Worm (Caenorhabditis elegans) whole organism, L4 larva: ENCODE data around the gene F26G1.9.
A peak's percentile ranks its signal among the peaks of the same experiment; 100 is the strongest.

Experiments used
- T20F7.1 ChIP-seq: fragments of 200-800 bp; sonication (Bioruptor generic); optimal IDR thresholded peaks from 2 replicates; lab custom pipeline; 2018; ENCODE audit warnings: mild to moderate bottlenecking, missing genetic modification characterization, missing compliant biosample characterization
- Y48G9A.11 ChIP-seq: fragments of 200-800 bp; sonication (Bioruptor generic); IDR thresholded peaks from 2 replicates; pipeline ENCODE4 v1.3.6; 2022; ENCODE audit warnings: missing genetic modification reagents, missing genetic modification characterization, missing compliant biosample characterization
- ZK546.5 ChIP-seq, 2 experiments: sonication (generic microtip); optimal IDR thresholded peaks; 2 replicates each; lab custom pipeline; 2017; ENCODE audit warnings: missing biosample characterization in 2 of 2, missing genetic modification characterization in 2 of 2
- aly-2 ChIP-seq: sonication (generic microtip); optimal IDR thresholded peaks from 2 replicates; lab custom pipeline; 2018; ENCODE audit warnings: missing biosample characterization, missing genetic modification characterization
- ceh-20 ChIP-seq: fragments of 200-800 bp; sonication (Bioruptor generic); IDR thresholded peaks from 2 replicates; pipeline ENCODE4 v1.3.6; 2022; ENCODE audit warnings: missing genetic modification reagents, missing genetic modification characterization, missing compliant biosample characterization
- ceh-44 ChIP-seq: fragments of 200-800 bp; sonication (Bioruptor generic); IDR thresholded peaks from 2 replicates; pipeline ENCODE4 v1.3.6; 2022; ENCODE audit warnings: missing genetic modification reagents, missing genetic modification characterization, missing compliant biosample characterization
- cey-2 ChIP-seq: sonication (generic microtip); optimal IDR thresholded peaks from 3 replicates; lab custom pipeline; 2017; ENCODE audit warnings: missing genetic modification characterization, mild to moderate bottlenecking, missing compliant biosample characterization, antibody characterized with exemption, borderline replicate concordance; ENCODE audit not compliant: insufficient read depth
- daf-16 ChIP-seq, 3 experiments: sonication (generic microtip); optimal IDR thresholded peaks; 2 replicates each; lab custom pipeline; 2016 to 2017; ENCODE audit warnings: missing genetic modification characterization in 3 of 3, missing genetic modification reagents in 3 of 3, mild to moderate bottlenecking in 2 of 3, missing compliant biosample characterization in 2 of 3, missing biosample characterization in 1 of 3, moderate library complexity in 1 of 3
- dmd-9 ChIP-seq: fragments of 200-800 bp; sonication (Bioruptor generic); IDR thresholded peaks from 2 replicates; pipeline ENCODE4 v1.3.6; 2022; ENCODE audit warnings: missing genetic modification reagents, missing genetic modification characterization, missing compliant biosample characterization
- fos-1 ChIP-seq: fragments of 150-350 bp; optimal IDR thresholded peaks from 2 replicates; lab custom pipeline; 2014; ENCODE audit warnings: missing biosample characterization, missing genetic modification characterization
- hlh-11 ChIP-seq: fragments of 200-800 bp; sonication (Bioruptor generic); optimal IDR thresholded peaks from 2 replicates; lab custom pipeline; 2018; ENCODE audit warnings: mild to moderate bottlenecking, missing genetic modification characterization, missing compliant biosample characterization
- hmg-1.1 ChIP-seq: fragments of 200-800 bp; sonication (Bioruptor generic); IDR thresholded peaks from 2 replicates; pipeline ENCODE4 v1.3.6; 2022; ENCODE audit warnings: missing genetic modification reagents, missing genetic modification characterization, missing compliant biosample characterization
- madf-9 ChIP-seq: fragments of 200-800 bp; sonication (Bioruptor generic); conservative IDR thresholded peaks from 2 replicates; pipeline ENCODE4 v1.3.6; 2022; ENCODE audit warnings: missing genetic modification reagents, missing genetic modification characterization, missing compliant biosample characterization
- mdt-29 ChIP-seq: fragments of 200-800 bp; sonication (Bioruptor generic); IDR thresholded peaks from 2 replicates; pipeline ENCODE4 v1.3.6; 2022; ENCODE audit warnings: missing genetic modification reagents, missing genetic modification characterization, missing compliant biosample characterization
- mxl-3 ChIP-seq: fragments of 200-800 bp; sonication (Bioruptor generic); optimal IDR thresholded peaks from 2 replicates; lab custom pipeline; 2018; ENCODE audit warnings: mild to moderate bottlenecking, missing genetic modification characterization, missing compliant biosample characterization
- nhr-102 ChIP-seq: sonication (generic microtip); optimal IDR thresholded peaks from 2 replicates; lab custom pipeline; 2016; ENCODE audit warnings: mild to moderate bottlenecking, missing genetic modification characterization, moderate library complexity, missing compliant biosample characterization
- nhr-237 ChIP-seq: sonication (generic microtip); optimal IDR thresholded peaks from 2 replicates; lab custom pipeline; 2017; ENCODE audit warnings: missing biosample characterization, missing genetic modification characterization
- nhr-25 ChIP-seq: sonication (generic microtip); optimal IDR thresholded peaks from 2 replicates; lab custom pipeline; 2017; ENCODE audit warnings: missing genetic modification characterization, mild to moderate bottlenecking, missing compliant biosample characterization, antibody characterized with exemption, moderate library complexity, borderline replicate concordance; ENCODE audit not compliant: insufficient read depth
- nhr-28 ChIP-seq: fragments of 150-350 bp; optimal IDR thresholded peaks from 2 replicates; lab custom pipeline; 2014; ENCODE audit warnings: missing biosample characterization, missing genetic modification characterization
- nhr-42 ChIP-seq: fragments of 200-800 bp; sonication (Bioruptor generic); IDR thresholded peaks from 2 replicates; pipeline ENCODE4 v1.3.6; 2022; ENCODE audit warnings: missing genetic modification characterization, missing compliant biosample characterization
- nhr-48 ChIP-seq: sonication (generic microtip); optimal IDR thresholded peaks from 2 replicates; lab custom pipeline; 2016; ENCODE audit warnings: mild to moderate bottlenecking, missing genetic modification characterization, missing compliant biosample characterization
- nhr-76 ChIP-seq: fragments of 150-350 bp; optimal IDR thresholded peaks from 2 replicates; lab custom pipeline; 2014; ENCODE audit warnings: missing biosample characterization, missing genetic modification characterization
- nhr-77 ChIP-seq: fragments of 150-350 bp; optimal IDR thresholded peaks from 2 replicates; lab custom pipeline; 2014; ENCODE audit warnings: missing biosample characterization, missing genetic modification characterization
- pha-4 ChIP-seq, 2 experiments: fragments of 150-350 bp in 1 of 2; fragments of 200-800 bp in 1 of 2; sonication (Bioruptor generic) in 1 of 2; IDR thresholded peaks in 1 of 2; optimal IDR thresholded peaks in 1 of 2; 2 replicates each; pipeline versions ENCODE4 v1.3.6 to Lab custom; 2014 to 2022; ENCODE audit warnings: missing genetic modification characterization in 2 of 2, missing genetic modification reagents in 2 of 2, missing biosample characterization in 1 of 2, missing compliant biosample characterization in 1 of 2
- sdz-12 ChIP-seq: fragments of 200-800 bp; sonication (Bioruptor generic); optimal IDR thresholded peaks from 2 replicates; lab custom pipeline; 2018; ENCODE audit warnings: mild to moderate bottlenecking, missing genetic modification characterization, missing compliant biosample characterization
- spr-3 ChIP-seq: fragments of 200-800 bp; sonication (Bioruptor generic); optimal IDR thresholded peaks from 2 replicates; lab custom pipeline; 2018; ENCODE audit warnings: mild to moderate bottlenecking, missing genetic modification characterization, missing compliant biosample characterization
- tra-1 ChIP-seq: fragments of 200-800 bp; sonication (Bioruptor generic); IDR thresholded peaks from 2 replicates; pipeline ENCODE4 v1.3.6; 2022; ENCODE audit warnings: missing genetic modification reagents, missing genetic modification characterization, missing compliant biosample characterization
- unc-39 ChIP-seq: sonication (generic microtip); optimal IDR thresholded peaks from 2 replicates; lab custom pipeline; 2017; ENCODE audit warnings: missing biosample characterization, missing genetic modification characterization
- unc-62 ChIP-seq, 3 experiments: fragments of 150-350 bp in 1 of 3; sonication (generic microtip); optimal IDR thresholded peaks in 2 of 3; peaks in 1 of 3; 1 replicate in 1 of 3; 2 replicates in 2 of 3; lab custom pipeline; 2014 to 2017; ENCODE audit warnings: missing biosample characterization in 3 of 3, missing genetic modification characterization in 3 of 3, missing genetic modification reagents in 3 of 3, missing genotype in 1 of 3
- vab-7 ChIP-seq: fragments of 200-800 bp; sonication (Bioruptor generic); IDR thresholded peaks from 2 replicates; pipeline ENCODE4 v1.3.6; 2022; ENCODE audit warnings: missing genetic modification reagents, missing genetic modification characterization, missing compliant biosample characterization
- zag-1 ChIP-seq: fragments of 150-350 bp; optimal IDR thresholded peaks from 2 replicates; lab custom pipeline; 2014; ENCODE audit warnings: missing biosample characterization, missing genetic modification characterization
- zfp-3 ChIP-seq: fragments of 200-800 bp; sonication (Bioruptor generic); conservative IDR thresholded peaks from 2 replicates; pipeline ENCODE4 v1.3.6; 2022; ENCODE audit warnings: missing genetic modification reagents, missing genetic modification characterization, missing compliant biosample characterization
- ztf-11 ChIP-seq: fragments of 150-350 bp; optimal IDR thresholded peaks from 2 replicates; lab custom pipeline; 2014; ENCODE audit warnings: missing biosample characterization, missing genetic modification characterization
- ztf-7 ChIP-seq: fragments of 150-350 bp; optimal IDR thresholded peaks from 2 replicates; lab custom pipeline; 2014; ENCODE audit warnings: missing biosample characterization, missing genetic modification characterization

The F26G1.9 gene

DNA sequence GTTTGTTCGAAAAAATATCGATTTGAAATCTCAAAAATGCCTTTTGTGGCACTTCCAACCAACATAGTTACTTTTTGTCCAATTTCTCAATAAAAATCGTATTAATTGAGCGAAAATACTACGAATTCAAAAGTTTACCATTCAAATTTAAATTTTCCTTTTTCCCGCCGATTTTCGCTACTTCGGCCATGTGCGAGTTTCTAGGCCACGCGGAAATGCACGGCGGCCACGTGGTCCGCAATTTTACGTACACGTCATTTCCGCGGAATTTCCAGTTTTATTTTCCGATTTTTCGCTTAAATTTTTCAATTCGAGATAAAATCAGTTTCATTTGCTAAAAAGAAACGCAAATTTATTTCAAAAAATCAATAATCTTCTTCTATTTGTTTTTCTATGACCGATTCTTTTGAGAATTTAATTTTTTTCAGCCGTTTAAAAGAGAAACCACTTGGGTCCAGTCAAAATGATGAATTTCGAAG lies 33.8 kb downstream of the F26G1.9 start, which contains the start of gene eas-1 (continued):
- TF ChIP-seq cey-2 (tag; lab: Kevin White, UChicago) (no peak), nhr-77 (tag; lab: Kevin White, UChicago) (no peak)

DNA sequence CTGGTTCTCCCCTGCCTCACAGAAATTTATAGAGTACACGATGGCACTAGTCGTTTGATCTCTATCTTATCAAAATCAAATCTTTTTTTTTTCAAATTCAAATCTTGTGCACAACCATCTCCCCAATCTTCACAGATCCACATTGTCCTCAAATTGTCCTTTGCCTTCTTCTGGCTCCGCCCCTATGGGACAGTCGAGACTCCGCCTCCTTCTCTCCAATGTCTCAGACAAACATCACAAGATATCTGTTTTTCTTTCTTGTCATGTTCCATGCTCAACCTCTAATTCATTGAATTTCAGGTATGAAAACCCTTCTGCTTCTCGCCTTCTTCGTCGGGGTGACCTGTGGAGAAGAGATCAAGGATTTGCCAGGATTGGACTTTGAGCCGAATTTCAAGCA lies 36.4 kb downstream of the F26G1.9 start, which contains the start of gene ctsa-1.1:
TSS of gene ctsa-1.1 (plus strand) at position 301 of the 400 bp plus-strand sequence.
- TF ChIP-seq unc-39 (no peak), unc-62 (GFP tag; optimal IDR thresholded peaks at IDR 0.05 in 1 of 2; lab: Kevin White, UChicago) (peak in 1 of 2 experiments; percentile 3), unc-62 (tag; optimal IDR thresholded peaks at IDR 0.05; lab: Kevin White, UChicago) (no peak)

DNA sequence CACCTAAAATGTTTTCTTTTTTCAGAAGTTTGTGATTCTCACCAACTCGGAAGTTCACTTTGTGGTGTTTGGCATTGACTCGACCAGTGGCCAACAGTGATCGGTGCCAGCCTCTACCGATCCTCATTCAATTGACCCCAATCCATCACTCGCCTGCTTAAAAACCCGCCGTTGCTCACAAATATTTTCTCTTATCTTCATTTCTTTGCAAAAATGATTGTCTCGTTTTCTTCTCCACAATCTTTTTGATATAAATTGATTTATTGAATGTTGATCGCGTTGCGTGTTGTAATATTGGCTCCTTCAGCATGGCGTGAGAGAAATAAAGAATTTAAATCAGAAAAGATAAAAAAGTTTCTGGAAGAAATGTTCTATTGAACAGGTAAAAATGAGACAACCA lies 37.2 kb downstream of the F26G1.9 start:
- TF ChIP-seq daf-16 (GFP tag; optimal IDR thresholded peaks at IDR 0.05; lab: Kevin White, UChicago) (peak in 1 of 2 experiments; percentile 90), daf-16 (tag; optimal IDR thresholded peaks at IDR 0.05; lab: Kevin White, UChicago) (no peak), ztf-11 (no peak), unc-62 (GFP tag; optimal IDR thresholded peaks at IDR 0.05 in 1 of 2; lab: Kevin White, UChicago) (peak in 1 of 2 experiments; percentile 6), unc-62 (tag; optimal IDR thresholded peaks at IDR 0.05; lab: Kevin White, UChicago) (no peak)

DNA sequence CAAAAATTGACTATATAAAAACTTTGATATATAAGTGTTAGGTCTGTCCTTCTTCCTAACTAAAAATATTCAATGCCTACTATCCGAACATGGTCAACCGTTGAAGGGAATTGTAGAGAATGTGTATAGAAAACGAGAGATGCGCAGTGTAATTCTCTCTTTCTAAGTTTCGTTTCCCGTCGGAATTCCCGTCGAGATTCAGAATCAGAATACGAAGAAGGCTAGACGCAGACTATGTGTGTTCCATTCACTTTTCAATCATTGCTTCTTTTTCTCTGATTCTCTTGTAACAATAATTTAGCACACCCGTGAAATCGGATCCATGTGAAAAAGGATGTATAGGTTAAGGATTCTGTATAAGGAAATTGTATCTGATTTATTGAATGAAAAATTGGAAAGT lies 39.3 kb downstream of the F26G1.9 start:
- TF ChIP-seq nhr-28 (tag; lab: Kevin White, UChicago) (peak; percentile 48), T20F7.1 (GFP tag; lab: Kevin White, UChicago) (no peak), nhr-25 (peak; percentile 56)

DNA sequence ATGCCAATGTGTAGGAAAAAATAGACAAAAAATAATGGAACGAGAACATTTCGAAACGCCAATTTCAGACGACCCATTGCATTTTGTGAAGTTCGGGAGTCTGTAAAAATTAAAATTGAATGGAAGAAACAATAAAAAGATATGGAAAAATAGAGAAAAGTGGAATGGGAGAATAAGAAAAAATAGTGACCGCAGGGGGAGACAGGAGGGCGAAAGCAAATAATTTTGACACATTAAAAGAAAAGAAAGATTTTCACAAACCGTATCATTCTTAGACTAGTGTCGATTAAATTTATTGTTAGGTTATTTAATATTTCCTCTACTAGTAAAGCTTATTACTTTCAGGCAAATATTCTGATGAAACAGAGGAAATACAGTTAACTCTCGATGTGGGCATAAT lies 39.9 kb downstream of the F26G1.9 start, which contains the start of gene F41C3.11:
TSS of gene F41C3.11 (minus strand) at position 101 of the 400 bp plus-strand sequence.
- TF ChIP-seq mdt-29 (GFP tag; lab: Robert Waterston, UW), result no peak
- TF ChIP-seq mxl-3 (GFP tag; lab: Kevin White, UChicago), result no peak
- no peak for TF ChIP-seq T20F7.1 (GFP tag; lab: Kevin White, UChicago)
- no peak for TF ChIP-seq nhr-48
- no peak for TF ChIP-seq ceh-44 (GFP tag; lab: Robert Waterston, UW)
- no peak for TF ChIP-seq aly-2 (tag; lab: Kevin White, UChicago)
- no peak for TF ChIP-seq madf-9 (GFP tag; lab: Robert Waterston, UW)
- no peak for TF ChIP-seq hlh-11
- no peak for TF ChIP-seq pha-4 (GFP tag; IDR thresholded peaks at IDR 0.05; lab: Robert Waterston, UW)
- no peak for TF ChIP-seq pha-4 (tag; optimal IDR thresholded peaks at IDR 0.05; lab: Kevin White, UChicago)
- no peak for TF ChIP-seq hmg-1.1 (GFP tag; lab: Robert Waterston, UW)
- TF ChIP-seq zag-1 (tag; lab: Kevin White, UChicago), result no peak
- no peak for TF ChIP-seq vab-7 (GFP tag; lab: Robert Waterston, UW)
- TF ChIP-seq, all 104 proteins: peak for 0

DNA sequence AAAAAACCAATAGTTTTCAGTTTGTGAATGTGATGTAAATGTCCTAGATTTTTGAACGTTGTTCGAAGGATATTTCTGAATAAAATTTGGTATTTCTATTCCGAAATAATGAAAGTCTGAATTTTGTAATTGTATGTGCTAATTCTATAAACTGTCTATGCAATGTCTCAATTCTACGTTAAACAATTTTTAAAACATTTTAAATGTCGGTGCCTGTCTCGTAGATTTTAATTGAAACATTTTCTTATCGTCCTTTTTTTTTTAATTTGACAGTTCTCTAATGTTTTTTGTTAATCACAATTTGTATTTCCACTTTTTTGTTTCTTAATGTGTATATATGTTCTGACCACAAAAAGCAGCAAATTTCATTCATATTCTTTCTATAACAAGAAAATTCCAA lies 44.1 kb downstream of the F26G1.9 start, which contains the start of gene F41C3.7:
TSS of gene F41C3.7 (plus strand) at position 301 of the 400 bp plus-strand sequence.
- TF ChIP-seq zfp-3 (no peak), ceh-20 (no peak), nhr-42 (no peak), spr-3 (GFP tag; lab: Kevin White, UChicago) (no peak), fos-1 (no peak), ztf-7 (no peak), nhr-76 (no peak), ceh-44 (GFP tag; lab: Robert Waterston, UW) (no peak), nhr-102 (tag; lab: Kevin White, UChicago) (no peak), ZK546.5 (tag; optimal IDR thresholded peaks at IDR 0.05; lab: Kevin White, UChicago) (no peak), nhr-237 (tag; lab: Kevin White, UChicago) (no peak), sdz-12 (GFP tag; lab: Kevin White, UChicago) (no peak), pha-4 (GFP tag; IDR thresholded peaks at IDR 0.05; lab: Robert Waterston, UW) (no peak), pha-4 (tag; optimal IDR thresholded peaks at IDR 0.05; lab: Kevin White, UChicago) (no peak), Y48G9A.11 (GFP tag; lab: Robert Waterston, UW) (no peak), hlh-11 (no peak), tra-1 (no peak), dmd-9 (no peak)
- TF ChIP-seq, all 104 proteins: peak for 0
